Fruit fly (Drosophila melanogaster) S2 (cell line): ENCODE results near the gene Rcd2.

Source experiments
- CG8478 ChIP-seq: fragments of >200 bp; optimal IDR thresholded peaks from 2 replicates; lab custom pipeline; 2018
- CTCF ChIP-seq, 2 experiments: fragments of >200 bp; optimal IDR thresholded peaks; 2 replicates each; lab custom pipeline; 2018

DNA sequence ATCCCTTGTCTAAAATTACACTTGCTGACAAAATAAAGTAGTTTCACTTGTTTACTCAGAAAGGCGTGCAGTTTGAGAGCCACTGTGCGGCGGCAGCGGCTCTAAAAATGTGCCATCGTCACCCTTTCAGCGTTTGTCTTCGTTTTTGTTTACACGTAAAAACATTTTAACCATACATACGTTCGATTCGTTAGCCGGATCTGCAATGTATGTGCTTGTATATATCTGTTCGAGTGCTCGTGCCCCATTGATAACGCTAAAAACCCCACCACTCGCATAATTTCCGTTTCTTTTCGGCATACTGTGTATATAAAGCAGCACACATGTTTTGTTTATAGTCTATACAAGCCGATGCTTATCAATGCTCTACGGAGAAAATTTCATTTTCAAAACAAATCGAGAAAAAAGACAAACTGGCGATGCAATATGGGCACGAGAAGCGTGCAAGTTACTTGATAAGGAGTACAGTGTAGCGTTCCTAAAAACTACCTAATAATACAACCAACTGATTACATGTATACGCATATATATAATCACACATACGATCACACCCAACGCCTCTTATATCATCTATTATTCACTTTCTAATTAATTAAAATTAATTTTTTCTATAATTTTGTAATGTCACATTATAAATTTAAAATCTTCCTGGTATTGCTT is 23.6 kb downstream of the Rcd2 start:
- TF ChIP-seq CTCF (optimal IDR thresholded peaks at IDR 0.05; lab: Kevin White, UChicago): peak; percentile 39 to 42
- TF ChIP-seq CG8478 (lab: Kevin White, UChicago): no peak
